Worm (Caenorhabditis elegans) whole organism, L1 larva: Measurements from ENCODE around the gene ilys-4.

Experiments
- C04F5.9 ChIP-seq: sonication (generic microtip); optimal IDR thresholded peaks from 2 replicates; lab custom pipeline; 2016; ENCODE audit warnings: missing genetic modification characterization, missing compliant biosample characterization
- C16A3.4 ChIP-seq: fragments of 150-350 bp; optimal IDR thresholded peaks from 2 replicates; lab custom pipeline; 2014; ENCODE audit warnings: missing biosample characterization, missing genetic modification characterization
- alr-1 ChIP-seq: fragments of 200-800 bp; sonication (Bioruptor generic); optimal IDR thresholded peaks from 2 replicates; lab custom pipeline; 2018; ENCODE audit warnings: borderline replicate concordance, mild to moderate bottlenecking, missing genetic modification characterization, missing compliant biosample characterization
- blmp-1 ChIP-seq: fragments of 150-350 bp; optimal IDR thresholded peaks from 2 replicates; lab custom pipeline; 2014; ENCODE audit warnings: missing biosample characterization, missing genetic modification characterization
- ceh-8 ChIP-seq: fragments of 200-800 bp; sonication (Bioruptor generic); optimal IDR thresholded peaks from 2 replicates; lab custom pipeline; 2018; ENCODE audit warnings: mild to moderate bottlenecking, missing genetic modification characterization, moderate library complexity, missing compliant biosample characterization
- ceh-88 ChIP-seq: fragments of 200-800 bp; sonication (Bioruptor generic); IDR thresholded peaks from 2 replicates; pipeline ENCODE4 v1.3.6; 2022; ENCODE audit warnings: missing genetic modification characterization, missing compliant biosample characterization
- ceh-90 ChIP-seq: sonication (generic microtip); optimal IDR thresholded peaks from 2 replicates; lab custom pipeline; 2016; ENCODE audit warnings: missing genetic modification characterization, missing compliant biosample characterization
- ces-1 ChIP-seq: fragments of 150-350 bp; optimal IDR thresholded peaks from 2 replicates; lab custom pipeline; 2014; ENCODE audit warnings: missing biosample characterization, missing genetic modification reagents, missing genetic modification characterization
- dpl-1 ChIP-seq, 3 experiments: fragments of 150-350 bp in 2 of 3; sonication (generic microtip) in 1 of 3; optimal IDR thresholded peaks; 2 replicates each; lab custom pipeline; 2014 to 2017; ENCODE audit warnings: missing biosample characterization in 3 of 3, missing genetic modification characterization in 3 of 3, missing genetic modification reagents in 3 of 3
- dsc-1 ChIP-seq: sonication (generic microtip); optimal IDR thresholded peaks from 2 replicates; lab custom pipeline; 2016; ENCODE audit warnings: mild to moderate bottlenecking, missing genetic modification characterization, missing compliant biosample characterization
- efl-1 ChIP-seq, 4 experiments: fragments of 150-350 bp; optimal IDR thresholded peaks in 3 of 4; peaks in 1 of 4; 1 replicate in 1 of 4; 2 replicates in 3 of 4; lab custom pipeline; 2014; ENCODE audit warnings: missing biosample characterization in 2 of 4, missing genetic modification characterization in 2 of 4, missing genetic modification reagents in 2 of 4
- egl-13 ChIP-seq: sonication (generic microtip); optimal IDR thresholded peaks from 2 replicates; lab custom pipeline; 2016; ENCODE audit warnings: missing genotype, missing genetic modification reagents, missing genetic modification characterization, missing compliant biosample characterization
- egl-27 ChIP-seq, 2 experiments: fragments of 150-350 bp in 1 of 2; sonication (generic microtip); optimal IDR thresholded peaks; 3 replicates each; lab custom pipeline; 2017 to 2018; ENCODE audit warnings: missing biosample characterization in 2 of 2, missing genetic modification characterization in 2 of 2, missing genetic modification reagents in 2 of 2
- elt-2 ChIP-seq: sonication (generic microtip); optimal IDR thresholded peaks from 2 replicates; lab custom pipeline; 2016; ENCODE audit warnings: missing genetic modification characterization, mild to moderate bottlenecking, inconsistent platforms, missing compliant biosample characterization, missing genetic modification reagents
- fos-1 ChIP-seq: fragments of 150-350 bp; optimal IDR thresholded peaks from 2 replicates; lab custom pipeline; 2014; ENCODE audit warnings: missing biosample characterization, missing genetic modification characterization
- hlh-4 ChIP-seq: sonication (generic microtip); optimal IDR thresholded peaks from 2 replicates; lab custom pipeline; 2016; ENCODE audit warnings: mild to moderate bottlenecking, missing genetic modification characterization, missing compliant biosample characterization
- irx-1 ChIP-seq: sonication (generic microtip); optimal IDR thresholded peaks from 2 replicates; lab custom pipeline; 2016; ENCODE audit warnings: missing genetic modification characterization, missing compliant biosample characterization
- isw-1 ChIP-seq: fragments of 200-800 bp; sonication (Bioruptor generic); IDR thresholded peaks from 2 replicates; pipeline ENCODE4 v1.3.6; 2022; ENCODE audit warnings: missing genetic modification characterization, missing compliant biosample characterization
- lin-13 ChIP-seq: fragments of 150-350 bp; optimal IDR thresholded peaks from 2 replicates; lab custom pipeline; 2014; ENCODE audit warnings: missing biosample characterization, missing genetic modification reagents, missing genetic modification characterization
- mab-9 ChIP-seq: fragments of 200-800 bp; sonication (Bioruptor generic); IDR thresholded peaks from 2 replicates; pipeline ENCODE4 v1.3.6; 2022; ENCODE audit warnings: missing genetic modification reagents, missing genetic modification characterization, missing compliant biosample characterization
- nhr-12 ChIP-seq: sonication (generic microtip); optimal IDR thresholded peaks from 2 replicates; lab custom pipeline; 2017; ENCODE audit warnings: missing biosample characterization, missing genetic modification characterization
- nhr-28 ChIP-seq: fragments of 150-350 bp; optimal IDR thresholded peaks from 2 replicates; lab custom pipeline; 2014; ENCODE audit warnings: missing biosample characterization, missing genetic modification characterization
- nhr-77 ChIP-seq: fragments of 150-350 bp; optimal IDR thresholded peaks from 2 replicates; lab custom pipeline; 2014; ENCODE audit warnings: missing biosample characterization, missing genetic modification characterization
- nhr-84 ChIP-seq: sonication (generic microtip); optimal IDR thresholded peaks from 2 replicates; lab custom pipeline; 2017; ENCODE audit warnings: missing biosample characterization, missing genetic modification characterization
- nhr-85 ChIP-seq: sonication (generic microtip); peaks from one replicate; lab custom pipeline; 2016; ENCODE audit warnings: missing genetic modification characterization, inconsistent platforms, missing compliant biosample characterization
- pax-3 ChIP-seq: fragments of 200-800 bp; sonication (Bioruptor generic); optimal IDR thresholded peaks from 2 replicates; lab custom pipeline; 2018; ENCODE audit warnings: mild to moderate bottlenecking, missing genetic modification characterization, moderate library complexity, missing compliant biosample characterization
- skn-1 ChIP-seq: fragments of 150-350 bp; optimal IDR thresholded peaks from 2 replicates; lab custom pipeline; 2014; ENCODE audit warnings: missing biosample characterization, missing genetic modification characterization
- tbx-2 ChIP-seq: sonication (generic microtip); optimal IDR thresholded peaks from 2 replicates; lab custom pipeline; 2016; ENCODE audit warnings: missing genetic modification characterization, missing compliant biosample characterization
- tlp-1 ChIP-seq: fragments of 150-350 bp; optimal IDR thresholded peaks from 2 replicates; lab custom pipeline; 2014; ENCODE audit warnings: missing biosample characterization, missing genetic modification characterization
- unc-130 ChIP-seq: fragments of 150-350 bp; optimal IDR thresholded peaks from 2 replicates; lab custom pipeline; 2017; ENCODE audit warnings: missing biosample characterization, missing genetic modification characterization, inconsistent platforms
- unc-30 ChIP-seq: sonication (generic microtip); optimal IDR thresholded peaks from 2 replicates; lab custom pipeline; 2017; ENCODE audit warnings: missing biosample characterization, missing genetic modification characterization
- unc-62 ChIP-seq: fragments of 150-350 bp; optimal IDR thresholded peaks from 2 replicates; lab custom pipeline; 2014; ENCODE audit warnings: missing biosample characterization, missing genetic modification reagents, missing genetic modification characterization
- unc-98 ChIP-seq: fragments of 200-800 bp; sonication (Bioruptor generic); IDR thresholded peaks from 2 replicates; pipeline ENCODE4 v1.3.6; 2022; ENCODE audit warnings: missing genetic modification characterization, missing compliant biosample characterization
- xbp-1 ChIP-seq: sonication (generic microtip); optimal IDR thresholded peaks from 2 replicates; lab custom pipeline; 2016; ENCODE audit warnings: missing genetic modification characterization, missing compliant biosample characterization
- zag-1 ChIP-seq: fragments of 150-350 bp; optimal IDR thresholded peaks from 2 replicates; lab custom pipeline; 2014; ENCODE audit warnings: missing biosample characterization, missing genetic modification characterization
- zip-4 ChIP-seq: fragments of 200-800 bp; sonication (Bioruptor generic); optimal IDR thresholded peaks from 2 replicates; lab custom pipeline; 2018; ENCODE audit warnings: mild to moderate bottlenecking, missing genetic modification characterization, moderate library complexity, missing compliant biosample characterization

Gene ilys-4

ce11 chrIV:7881166-7881565 lies 16.2 kb downstream of the ilys-4 start:
- peak; percentile 54 for TF ChIP-seq tlp-1 (tag; lab: Kevin White, UChicago)
- TF ChIP-seq pax-3 (tag; lab: Kevin White, UChicago): no peak
- TF ChIP-seq elt-2 (tag; lab: Kevin White, UChicago): peak; percentile 53

DNA sequence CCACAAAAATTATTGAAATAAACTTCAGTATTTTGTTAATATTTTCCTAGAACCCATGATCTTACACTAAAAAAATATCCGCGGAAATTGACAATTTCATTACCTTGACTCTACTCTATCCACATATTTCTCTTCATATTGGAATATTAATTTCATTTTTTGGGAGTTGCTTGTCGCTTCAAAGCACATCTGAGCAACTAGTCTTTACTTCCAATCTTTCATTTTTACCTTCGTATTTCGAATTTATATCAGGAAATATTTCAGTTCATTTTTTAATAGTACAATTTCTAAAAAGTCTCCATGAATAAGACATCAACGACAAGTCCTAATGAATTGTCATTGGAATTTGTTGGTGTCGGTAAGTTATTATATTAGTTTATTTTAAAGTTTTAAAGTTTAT lies 18.3 kb downstream of the ilys-4 start, which contains the start of gene srt-73:
srt-73 (plus strand) TSS at position 301 of the 400 bp plus-strand sequence.
- no peak for TF ChIP-seq efl-1 (optimal IDR thresholded peaks at IDR 0.05; lab: Kevin White, UChicago)
- peak in 1 of 2 experiments; percentile 63 for TF ChIP-seq efl-1 (GFP tag; optimal IDR thresholded peaks at IDR 0.05 in 1 of 2; lab: Kevin White, UChicago)
- TF ChIP-seq ceh-90 (tag; lab: Kevin White, UChicago): no peak

ce11 chrIV:7877781-7878180 lies 19.6 kb downstream of the ilys-4 start, which contains the start of gene kin-26:
Gene kin-26, minus strand, starts transcription at chrIV:7877881.
- TF ChIP-seq nhr-84 (no peak), efl-1 (optimal IDR thresholded peaks at IDR 0.05; lab: Kevin White, UChicago) (no peak), efl-1 (GFP tag; optimal IDR thresholded peaks at IDR 0.05 in 1 of 2; lab: Kevin White, UChicago) (peak in 1 of 2 experiments; percentile 4)

ce11 chrIV:7877255-7877654 lies 20.1 kb downstream of the ilys-4 start:
- TF ChIP-seq nhr-85 (tag; lab: Kevin White, UChicago) (no peak), mab-9 (no peak), C16A3.4 (tag; lab: Kevin White, UChicago) (no peak), unc-30 (tag; lab: Kevin White, UChicago) (no peak), unc-62 (GFP tag; lab: Kevin White, UChicago) (no peak)

DNA sequence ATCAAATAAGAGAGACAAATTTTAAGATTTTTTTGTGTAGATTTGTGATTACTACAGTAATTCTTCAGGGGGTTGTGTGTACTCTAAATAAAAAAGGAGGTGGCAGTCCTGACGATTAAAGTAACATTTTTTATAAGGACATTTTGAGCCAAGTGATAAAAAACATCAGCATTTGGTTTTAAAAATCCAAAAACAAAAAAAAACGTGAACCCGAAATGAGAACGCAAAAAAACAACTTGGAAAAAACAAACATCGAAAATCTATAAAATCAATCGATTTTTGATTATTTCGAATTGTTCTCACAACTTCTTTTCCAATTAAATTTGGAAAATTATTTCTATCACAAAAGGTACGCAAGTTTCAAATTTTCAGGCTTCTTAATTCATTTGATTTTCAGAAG lies 26.9 kb downstream of the ilys-4 start, which contains the start of gene T06C10.3:
T06C10.3 (plus strand) TSS at position 301 of the 400 bp plus-strand sequence.
- TF ChIP-seq C04F5.9 (tag; lab: Kevin White, UChicago) (no peak), nhr-85 (tag; lab: Kevin White, UChicago) (peak; percentile 42), nhr-77 (tag; lab: Kevin White, UChicago) (no peak), efl-1 (optimal IDR thresholded peaks at IDR 0.05; lab: Kevin White, UChicago) (no peak), efl-1 (GFP tag; optimal IDR thresholded peaks at IDR 0.05 in 1 of 2; lab: Kevin White, UChicago) (peak in 1 of 2 experiments; percentile 71), blmp-1 (no peak)

ce11 chrIV:7868607-7869006 lies 28.7 kb downstream of the ilys-4 start, which contains the start of gene flp-10:
Gene flp-10, plus strand, starts transcription at chrIV:7868907.
- TF ChIP-seq fos-1 (tag; lab: Kevin White, UChicago) (no peak), skn-1 (tag; lab: Kevin White, UChicago) (no peak), zag-1 (no peak), alr-1 (tag; lab: Kevin White, UChicago) (no peak), nhr-12 (tag; lab: Kevin White, UChicago) (no peak), unc-98 (GFP tag; lab: Robert Waterston, UW) (no peak), tbx-2 (tag; lab: Kevin White, UChicago) (no peak), unc-130 (no peak), dpl-1 (GFP tag; optimal IDR thresholded peaks at IDR 0.05; lab: Kevin White, UChicago) (no peak), egl-27 (tag; optimal IDR thresholded peaks at IDR 0.05; lab: Kevin White, UChicago) (no peak), zip-4 (GFP tag; lab: Kevin White, UChicago) (no peak)

ce11 chrIV:7851291-7851690 lies 46.1 kb downstream of the ilys-4 start:
- TF ChIP-seq ceh-8 (GFP tag; lab: Kevin White, UChicago): no peak
- TF ChIP-seq isw-1: no peak
- no peak for TF ChIP-seq C04F5.9 (tag; lab: Kevin White, UChicago)
- TF ChIP-seq ces-1: no peak
- no peak for TF ChIP-seq unc-62 (GFP tag; lab: Kevin White, UChicago)
- no peak for TF ChIP-seq fos-1 (tag; lab: Kevin White, UChicago)
- TF ChIP-seq irx-1 (tag; lab: Kevin White, UChicago): no peak
- no peak for TF ChIP-seq tlp-1 (tag; lab: Kevin White, UChicago)
- TF ChIP-seq xbp-1 (tag; lab: Kevin White, UChicago): no peak
- no peak for TF ChIP-seq ceh-88 (GFP tag; lab: Robert Waterston, UW)
- no peak for TF ChIP-seq hlh-4 (tag; lab: Kevin White, UChicago)
- no peak for TF ChIP-seq nhr-28
- no peak for TF ChIP-seq ceh-90 (tag; lab: Kevin White, UChicago)
- no peak for TF ChIP-seq lin-13
- no peak for TF ChIP-seq egl-13
- no peak for TF ChIP-seq dsc-1 (tag; lab: Kevin White, UChicago)
- TF ChIP-seq elt-2 (tag; lab: Kevin White, UChicago): no peak
